Fruit fly (Drosophila melanogaster) whole organism, prepupa: Measurements from ENCODE around the gene CG2129.

Experiments used
- Blimp-1 ChIP-seq: fragments of 200-800 bp; sonication (Bioruptor generic); optimal IDR thresholded peaks from 3 replicates; lab custom pipeline; 2017; ENCODE audit warnings: missing biosample characterization, missing genetic modification characterization, mild to moderate bottlenecking, moderate library complexity, missing genetic modification reagents
- CG10631 ChIP-seq: fragments of 200-800 bp; sonication (Bioruptor generic); optimal IDR thresholded peaks from 2 replicates; lab custom pipeline; 2016; ENCODE audit warnings: missing biosample characterization, missing genetic modification characterization
- Lpt ChIP-seq: fragments of 200-800 bp; sonication (Bioruptor generic); optimal IDR thresholded peaks from 3 replicates; lab custom pipeline; 2016; ENCODE audit warnings: missing biosample characterization, missing genetic modification characterization
- Sox14 ChIP-seq: fragments of 200-800 bp; sonication (Bioruptor generic); optimal IDR thresholded peaks from 3 replicates; lab custom pipeline; 2016; ENCODE audit warnings: missing biosample characterization, missing genetic modification characterization
- net ChIP-seq: fragments of 200-800 bp; sonication (Bioruptor generic); optimal IDR thresholded peaks from 3 replicates; lab custom pipeline; 2016; ENCODE audit warnings: missing biosample characterization, missing genetic modification characterization
- spab ChIP-seq: fragments of 200-800 bp; sonication (Bioruptor generic); optimal IDR thresholded peaks from 2 replicates; lab custom pipeline; 2017; ENCODE audit warnings: missing biosample characterization, mild to moderate bottlenecking, missing genetic modification characterization, missing genetic modification reagents
- vri ChIP-seq: fragments of 200-800 bp; sonication (Bioruptor generic); optimal IDR thresholded peaks from 3 replicates; lab custom pipeline; 2016; ENCODE audit warnings: missing biosample characterization, mild to moderate bottlenecking, missing genetic modification characterization

- TF ChIP-seq Sox14 (GFP tag; lab: Kevin White, UChicago) (peak; percentile 22), Lpt (GFP tag; lab: Kevin White, UChicago) (no peak), CG10631 (GFP tag; lab: Kevin White, UChicago) (no peak), spab (GFP tag; lab: Kevin White, UChicago) (no peak), net (GFP tag; lab: Kevin White, UChicago) (no peak), Blimp-1 (GFP tag; lab: Kevin White, UChicago) (no peak), vri (no peak)
Measured at dm6 chrX:8145501-8146157, at the start of gene CG2129, which contains the start of gene alpha-PheRS.
